Comparison of ENCODE assay signal across 7 worm cellular contexts in genomic region chrV:10770026-10770425, ce11.
A peak's percentile ranks its signal among the peaks of the same experiment; 100 is the strongest.
TF ChIP-seq lines count a peak whose summit lies in the region.

Gene D1054.1 (minus strand): TSS chrV:10770217.
Gene pas-2 (plus strand): TSS chrV:10770368.

TF ChIP-seq in whole organism, L1 larva, 84 proteins besides CTCF, POLR2A, EP300 and RAD21 (continues in another document):
- TF ChIP-seq unc-98 (GFP tag; IDR thresholded peaks at IDR 0.05; lab: Robert Waterston, UW) (no peak), mef-2 (tag; optimal IDR thresholded peaks at IDR 0.05; lab: Kevin White, UChicago) (no peak), nhr-85 (tag; lab: Kevin White, UChicago) (no peak), ztf-11 (tag; optimal IDR thresholded peaks at IDR 0.05; lab: Kevin White, UChicago) (no peak), grh-1 (GFP tag; IDR thresholded peaks at IDR 0.05; lab: Robert Waterston, UW) (no peak), nhr-28 (tag; optimal IDR thresholded peaks at IDR 0.05; lab: Kevin White, UChicago) (no peak), C16A3.4 (tag; optimal IDR thresholded peaks at IDR 0.05; lab: Kevin White, UChicago) (no peak), unc-62 (GFP tag; optimal IDR thresholded peaks at IDR 0.05; lab: Kevin White, UChicago) (no peak), efl-3 (GFP tag; optimal IDR thresholded peaks at IDR 0.05; lab: Kevin White, UChicago) (no peak), zip-4 (GFP tag; optimal IDR thresholded peaks at IDR 0.05; lab: Kevin White, UChicago) (no peak), zag-1 (tag; optimal IDR thresholded peaks at IDR 0.05; lab: Kevin White, UChicago) (no peak), lin-14 (GFP tag; optimal IDR thresholded peaks at IDR 0.05; lab: Kevin White, UChicago) (peak; percentile 54), jun-1 (tag; optimal IDR thresholded peaks at IDR 0.05; lab: Kevin White, UChicago) (no peak), fkh-10 (GFP tag; optimal IDR thresholded peaks at IDR 0.05; lab: Kevin White, UChicago) (no peak)

TF ChIP-seq in whole organism, L2 larva, 48 proteins besides CTCF, POLR2A, EP300 and RAD21 (continues in another document):
- no peak for TF ChIP-seq R02D3.7 (tag; optimal IDR thresholded peaks at IDR 0.05; lab: Kevin White, UChicago)
- peak; percentile 24 for TF ChIP-seq crh-2 (tag; optimal IDR thresholded peaks at IDR 0.05; lab: Kevin White, UChicago)
- no peak for TF ChIP-seq nhr-237 (tag; optimal IDR thresholded peaks at IDR 0.05; lab: Kevin White, UChicago)
- peak; percentile 81 for TF ChIP-seq skn-1 (tag; optimal IDR thresholded peaks at IDR 0.05; lab: Kevin White, UChicago)
- TF ChIP-seq sma-9 (GFP tag; optimal IDR thresholded peaks at IDR 0.05; lab: Kevin White, UChicago): no peak
- no peak for TF ChIP-seq sma-9 (tag; optimal IDR thresholded peaks at IDR 0.05; lab: Kevin White, UChicago)
- TF ChIP-seq sma-3 (GFP tag; optimal IDR thresholded peaks at IDR 0.05; lab: Kevin White, UChicago): no peak
- TF ChIP-seq ceh-16 (tag; optimal IDR thresholded peaks at IDR 0.05; lab: Kevin White, UChicago): no peak
- TF ChIP-seq ceh-82 (tag; optimal IDR thresholded peaks at IDR 0.05; lab: Kevin White, UChicago): no peak
- TF ChIP-seq lsy-2 (tag; optimal IDR thresholded peaks at IDR 0.05; lab: Kevin White, UChicago): peak in 1 of 2 experiments; percentile 36
- no peak for TF ChIP-seq lin-13 (GFP tag; optimal IDR thresholded peaks at IDR 0.05; lab: Kevin White, UChicago)
- TF ChIP-seq fos-1 (tag; optimal IDR thresholded peaks at IDR 0.05; lab: Kevin White, UChicago): no peak
- TF ChIP-seq nhr-23 (tag; optimal IDR thresholded peaks at IDR 0.05; lab: Kevin White, UChicago): no peak
- no peak for TF ChIP-seq mbf-1 (tag; optimal IDR thresholded peaks at IDR 0.05; lab: Kevin White, UChicago)

TF ChIP-seq in whole organism, L3 larva, 47 proteins besides CTCF, POLR2A, EP300 and RAD21:
- peak; percentile 20 for TF ChIP-seq lin-15B (tag; optimal IDR thresholded peaks at IDR 0.05; lab: Kevin White, UChicago)
- TF ChIP-seq nhr-23 (tag; optimal IDR thresholded peaks at IDR 0.05; lab: Kevin White, UChicago): no peak
- peak; percentile 47 for TF ChIP-seq pha-4 (tag; optimal IDR thresholded peaks at IDR 0.05; lab: Kevin White, UChicago)
- TF ChIP-seq egl-5 (tag; optimal IDR thresholded peaks at IDR 0.05; lab: Kevin White, UChicago): peak; percentile 71
- TF ChIP-seq elt-2 (tag; optimal IDR thresholded peaks at IDR 0.05; lab: Kevin White, UChicago): peak; percentile 19
- TF ChIP-seq egl-27 (tag; optimal IDR thresholded peaks at IDR 0.05; lab: Kevin White, UChicago): no peak
- TF ChIP-seq snpc-4 (tag; optimal IDR thresholded peaks at IDR 0.05; lab: Kevin White, UChicago): peak; percentile 49
- peak; percentile 1 for TF ChIP-seq pqm-1 (tag; optimal IDR thresholded peaks at IDR 0.05; lab: Kevin White, UChicago)
- no peak for TF ChIP-seq aly-2 (tag; optimal IDR thresholded peaks at IDR 0.05; lab: Kevin White, UChicago)
- TF ChIP-seq lin-39 (tag; optimal IDR thresholded peaks at IDR 0.05; lab: Kevin White, UChicago): peak; percentile 37
- TF ChIP-seq skn-1 (tag; optimal IDR thresholded peaks at IDR 0.05; lab: Kevin White, UChicago): peak; percentile 83
TF ChIP-seq in whole organism, L3 larva: peak in this region for 8.

TF ChIP-seq in whole organism, L4 larva, 104 proteins besides CTCF, POLR2A, EP300 and RAD21:
- no peak for TF ChIP-seq lin-1 (GFP tag; IDR thresholded peaks at IDR 0.05; lab: Robert Waterston, UW)
- no peak for TF ChIP-seq daf-16 (GFP tag; optimal IDR thresholded peaks at IDR 0.05; lab: Kevin White, UChicago)
- TF ChIP-seq daf-16 (tag; optimal IDR thresholded peaks at IDR 0.05; lab: Kevin White, UChicago): peak; percentile 31
- TF ChIP-seq lsy-2 (tag; optimal IDR thresholded peaks at IDR 0.05; lab: Kevin White, UChicago): peak in 1 of 2 experiments; percentile 35
- peak; percentile 25 for TF ChIP-seq ces-1 (GFP tag; optimal IDR thresholded peaks at IDR 0.05; lab: Kevin White, UChicago)
- peak; percentile 68 for TF ChIP-seq lin-38 (GFP tag; IDR thresholded peaks at IDR 0.05; lab: Robert Waterston, UW)
- no peak for TF ChIP-seq madf-9 (GFP tag; conservative IDR thresholded peaks at IDR 0.05; lab: Robert Waterston, UW)
- TF ChIP-seq dpl-1 (GFP tag; optimal IDR thresholded peaks at IDR 0.05; lab: Kevin White, UChicago): peak; percentile 7
TF ChIP-seq in whole organism, L4 larva: peak in this region for 5.

TF ChIP-seq in whole organism, late embryonic, 69 proteins besides CTCF, POLR2A, EP300 and RAD21:
- TF ChIP-seq ceh-19 (GFP tag; optimal IDR thresholded peaks at IDR 0.05; lab: Kevin White, UChicago): no peak
- peak; percentile 90 for TF ChIP-seq unc-42 (tag; optimal IDR thresholded peaks at IDR 0.05; lab: Kevin White, UChicago)
TF ChIP-seq in whole organism, late embryonic: peak in this region for 1.

TF ChIP-seq in whole organism, mixed stage, embryonic, 35 proteins besides CTCF, POLR2A, EP300 and RAD21:
- TF ChIP-seq M03D4.4 (tag; optimal IDR thresholded peaks at IDR 0.05; lab: Kevin White, UChicago) (no peak), mep-1 (tag; optimal IDR thresholded peaks at IDR 0.05; lab: Kevin White, UChicago) (peak; percentile 15), mab-5 (tag; optimal IDR thresholded peaks at IDR 0.05; lab: Kevin White, UChicago) (no peak), ceh-43 (GFP tag; optimal IDR thresholded peaks at IDR 0.05; lab: Kevin White, UChicago) (no peak), ceh-83 (GFP tag; optimal IDR thresholded peaks at IDR 0.05; lab: Kevin White, UChicago) (no peak), pha-4 (tag; optimal IDR thresholded peaks at IDR 0.05; lab: Kevin White, UChicago) (no peak), ces-1 (GFP tag; optimal IDR thresholded peaks at IDR 0.05; lab: Kevin White, UChicago) (peak; percentile 85), blmp-1 (tag; optimal IDR thresholded peaks at IDR 0.05; lab: Kevin White, UChicago) (no peak)
TF ChIP-seq in whole organism, mixed stage, embryonic: peak in this region for 2.

TF ChIP-seq in whole organism, young adult, 124 proteins besides CTCF, POLR2A, EP300 and RAD21:
- TF ChIP-seq rpc-1 (optimal IDR thresholded peaks at IDR 0.05; lab: Kevin White, UChicago): no peak
- no peak for TF ChIP-seq rpc-1 (tag; optimal IDR thresholded peaks at IDR 0.05; lab: Kevin White, UChicago)
- TF ChIP-seq lsl-1 (GFP tag; optimal IDR thresholded peaks at IDR 0.05; lab: Kevin White, UChicago): no peak
- TF ChIP-seq mcd-1 (GFP tag; IDR thresholded peaks at IDR 0.05; lab: Robert Waterston, UW): peak; percentile 40; the same call in 1 of the 2 replicates
- no peak for TF ChIP-seq madf-8 (GFP tag; conservative IDR thresholded peaks at IDR 0.05; lab: Robert Waterston, UW)
- no peak for TF ChIP-seq F23B12.7 (tag; optimal IDR thresholded peaks at IDR 0.05; lab: Kevin White, UChicago; ENCODE audit: insufficient read depth)
- TF ChIP-seq pha-4 (tag; optimal IDR thresholded peaks at IDR 0.05; lab: Kevin White, UChicago): no peak
- TF ChIP-seq zim-3 (tag; optimal IDR thresholded peaks at IDR 0.05; lab: Kevin White, UChicago): no peak
- no peak for TF ChIP-seq snpc-4 (GFP tag; optimal IDR thresholded peaks at IDR 0.05; lab: Kevin White, UChicago)
- TF ChIP-seq snpc-4 (tag; optimal IDR thresholded peaks at IDR 0.05; lab: Kevin White, UChicago): peak in 1 of 4 experiments; percentile 33
